Fruit fly (Drosophila melanogaster) S2 (cell line): ENCODE measurements around the gene p.

Experiments
- CG8478 ChIP-seq: fragments of >200 bp; optimal IDR thresholded peaks from 2 replicates; lab custom pipeline; 2018
- CTCF ChIP-seq, 2 experiments: fragments of >200 bp; optimal IDR thresholded peaks; 2 replicates each; lab custom pipeline; 2018

DNA sequence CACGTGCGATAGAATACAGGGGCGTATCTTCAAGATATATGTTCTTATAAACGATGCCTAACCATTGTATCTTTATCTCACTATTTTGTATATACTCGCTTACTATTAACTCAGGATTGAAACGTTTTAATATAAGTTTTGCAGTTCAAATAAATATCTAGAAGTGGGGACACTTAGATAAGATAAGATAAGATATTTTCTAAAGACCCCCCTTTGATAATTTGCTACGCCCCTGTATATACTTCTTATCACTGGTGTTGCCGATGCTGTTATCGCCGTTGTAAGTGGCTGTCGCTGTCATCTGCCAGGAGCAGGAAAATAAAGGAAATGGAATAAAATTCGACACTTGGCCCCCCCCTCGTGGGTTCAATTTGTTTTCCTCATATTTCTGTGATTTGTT is 54.3 kb downstream of the p start:
- TF ChIP-seq CG8478 (lab: Kevin White, UChicago) (no peak), CTCF (optimal IDR thresholded peaks at IDR 0.05; lab: Kevin White, UChicago) (no peak)
